Fruit fly (Drosophila melanogaster) whole organism, prepupa: ENCODE measurements around the gene Nepl18.

Source experiments
- Blimp-1 ChIP-seq: fragments of 200-800 bp; sonication (Bioruptor generic); optimal IDR thresholded peaks from 3 replicates; lab custom pipeline; 2017; ENCODE audit warnings: missing biosample characterization, missing genetic modification characterization, mild to moderate bottlenecking, moderate library complexity, missing genetic modification reagents
- CG10669 ChIP-seq: fragments of 200-800 bp; sonication (Bioruptor generic); optimal IDR thresholded peaks from 3 replicates; lab custom pipeline; 2018; ENCODE audit warnings: missing biosample characterization, mild to moderate bottlenecking, missing genetic modification characterization, moderate library complexity
- CG11762 ChIP-seq: fragments of 200-800 bp; sonication (Bioruptor generic); optimal IDR thresholded peaks from 3 replicates; lab custom pipeline; 2016; ENCODE audit warnings: missing biosample characterization, missing genetic modification characterization; ENCODE audit not compliant: insufficient read depth
- CG11902 ChIP-seq: fragments of 200-800 bp; sonication (Bioruptor generic); optimal IDR thresholded peaks from 3 replicates; lab custom pipeline; 2016; ENCODE audit warnings: missing biosample characterization, missing genetic modification characterization
- CG15336 ChIP-seq: fragments of 200-800 bp; sonication (Bioruptor generic); IDR thresholded peaks from 2 replicates; pipeline ENCODE4 v1.3.6; 2022; ENCODE audit warnings: missing biosample characterization, missing genetic modification characterization
- CG1621 ChIP-seq: fragments of 200-800 bp; sonication (Bioruptor generic); optimal IDR thresholded peaks from 3 replicates; lab custom pipeline; 2018; ENCODE audit warnings: missing biosample characterization, mild to moderate bottlenecking, missing genetic modification characterization
- CG16779 ChIP-seq: fragments of 200-800 bp; sonication (Bioruptor generic); optimal IDR thresholded peaks from 3 replicates; lab custom pipeline; 2017; ENCODE audit warnings: missing biosample characterization, mild to moderate bottlenecking, missing genetic modification characterization
- CG31627 ChIP-seq: fragments of 200-800 bp; sonication (Bioruptor generic); optimal IDR thresholded peaks from 3 replicates; lab custom pipeline; 2016; ENCODE audit warnings: missing biosample characterization, missing genetic modification characterization
- CG32006 ChIP-seq: fragments of 200-800 bp; sonication (Bioruptor generic); optimal IDR thresholded peaks from 3 replicates; lab custom pipeline; 2017; ENCODE audit warnings: missing biosample characterization, mild to moderate bottlenecking, missing genetic modification characterization
- CG34406 ChIP-seq: fragments of 200-800 bp; sonication (Bioruptor generic); optimal IDR thresholded peaks from 3 replicates; lab custom pipeline; 2016; ENCODE audit warnings: missing biosample characterization, missing genetic modification characterization
- CG3919 ChIP-seq: fragments of 200-800 bp; sonication (Bioruptor generic); optimal IDR thresholded peaks from 3 replicates; lab custom pipeline; 2016; ENCODE audit warnings: missing biosample characterization, missing genetic modification characterization
- CG4318 ChIP-seq: fragments of 200-800 bp; sonication (Bioruptor generic); optimal IDR thresholded peaks from 3 replicates; lab custom pipeline; 2017; ENCODE audit warnings: missing biosample characterization, mild to moderate bottlenecking, missing genetic modification characterization
- CG6276 ChIP-seq: fragments of 200-800 bp; sonication (Bioruptor generic); optimal IDR thresholded peaks from 2 replicates; lab custom pipeline; 2017; ENCODE audit warnings: missing biosample characterization, mild to moderate bottlenecking, missing genetic modification characterization
- CG6792 ChIP-seq: fragments of 200-800 bp; sonication (Bioruptor generic); optimal IDR thresholded peaks from 3 replicates; lab custom pipeline; 2016; ENCODE audit warnings: missing biosample characterization, missing genetic modification characterization
- CG6808 ChIP-seq: fragments of 200-800 bp; sonication (Bioruptor generic); optimal IDR thresholded peaks from 3 replicates; lab custom pipeline; 2017; ENCODE audit warnings: missing biosample characterization, missing genetic modification characterization, mild to moderate bottlenecking, moderate library complexity, missing genetic modification reagents
- CG6854 ChIP-seq: fragments of 200-800 bp; sonication (Bioruptor generic); optimal IDR thresholded peaks from 2 replicates; lab custom pipeline; 2017; ENCODE audit warnings: missing biosample characterization, mild to moderate bottlenecking, missing genetic modification characterization
- CG8119 ChIP-seq: fragments of 200-800 bp; sonication (Bioruptor generic); IDR thresholded peaks from 3 replicates; pipeline ENCODE4 v1.3.6; 2022; ENCODE audit warnings: missing biosample characterization, missing genetic modification characterization
- CG8319 ChIP-seq: fragments of 200-800 bp; sonication (Bioruptor generic); optimal IDR thresholded peaks from 3 replicates; lab custom pipeline; 2016; ENCODE audit warnings: missing biosample characterization, missing genetic modification characterization
- CG8632 ChIP-seq: fragments of 200-800 bp; sonication (Bioruptor generic); optimal IDR thresholded peaks from 3 replicates; lab custom pipeline; 2016; ENCODE audit warnings: missing biosample characterization, missing genetic modification characterization
- Eip75B ChIP-seq: fragments of 200-800 bp; sonication (Bioruptor generic); optimal IDR thresholded peaks from 3 replicates; lab custom pipeline; 2016; ENCODE audit warnings: missing biosample characterization, missing genetic modification characterization
- Hr39 ChIP-seq: fragments of 200-800 bp; sonication (Bioruptor generic); optimal IDR thresholded peaks from 2 replicates; lab custom pipeline; 2016; ENCODE audit warnings: missing biosample characterization, missing genetic modification characterization
- Hr4 ChIP-seq: fragments of 200-800 bp; sonication (Bioruptor generic); optimal IDR thresholded peaks from 3 replicates; lab custom pipeline; 2016; ENCODE audit warnings: missing biosample characterization, missing genetic modification characterization
- Lpt ChIP-seq: fragments of 200-800 bp; sonication (Bioruptor generic); optimal IDR thresholded peaks from 3 replicates; lab custom pipeline; 2016; ENCODE audit warnings: missing biosample characterization, missing genetic modification characterization
- OdsH ChIP-seq: fragments of 200-800 bp; sonication (Bioruptor generic); optimal IDR thresholded peaks from 3 replicates; lab custom pipeline; 2016; ENCODE audit warnings: missing biosample characterization, missing genetic modification characterization
- Smox ChIP-seq: fragments of 200-800 bp; sonication (Bioruptor generic); optimal IDR thresholded peaks from 3 replicates; lab custom pipeline; 2016; ENCODE audit warnings: missing biosample characterization, missing genetic modification characterization
- Sox102F ChIP-seq: fragments of 200-800 bp; sonication (Bioruptor generic); optimal IDR thresholded peaks from 2 replicates; lab custom pipeline; 2016; ENCODE audit warnings: missing biosample characterization, mild to moderate bottlenecking, missing genetic modification characterization
- Sox14 ChIP-seq: fragments of 200-800 bp; sonication (Bioruptor generic); optimal IDR thresholded peaks from 3 replicates; lab custom pipeline; 2016; ENCODE audit warnings: missing biosample characterization, missing genetic modification characterization
- Sox15 ChIP-seq: fragments of 200-800 bp; sonication (Bioruptor generic); optimal IDR thresholded peaks from 3 replicates; lab custom pipeline; 2016; ENCODE audit warnings: missing biosample characterization, missing genetic modification characterization
- achi ChIP-seq: fragments of 200-800 bp; sonication (Bioruptor generic); optimal IDR thresholded peaks from 3 replicates; lab custom pipeline; 2016; ENCODE audit warnings: missing biosample characterization, missing genetic modification characterization
- cyc ChIP-seq: fragments of 200-800 bp; sonication (Bioruptor generic); optimal IDR thresholded peaks from 3 replicates; lab custom pipeline; 2016; ENCODE audit warnings: missing biosample characterization, missing genetic modification characterization
- eg ChIP-seq: fragments of 200-800 bp; sonication (Bioruptor generic); IDR thresholded peaks from 3 replicates; pipeline ENCODE4 v1.3.6; 2022; ENCODE audit warnings: missing biosample characterization, missing genetic modification characterization
- esn ChIP-seq: fragments of 200-800 bp; sonication (Bioruptor generic); optimal IDR thresholded peaks from 2 replicates; lab custom pipeline; 2016; ENCODE audit warnings: missing biosample characterization, mild to moderate bottlenecking, missing genetic modification characterization, moderate library complexity
- fkh ChIP-seq: fragments of 200-800 bp; sonication (Bioruptor generic); optimal IDR thresholded peaks from 3 replicates; lab custom pipeline; 2017; ENCODE audit warnings: missing biosample characterization, mild to moderate bottlenecking, missing genetic modification characterization, moderate library complexity
- lz ChIP-seq: fragments of 200-800 bp; sonication (Bioruptor generic); optimal IDR thresholded peaks from 3 replicates; lab custom pipeline; 2016; ENCODE audit warnings: missing biosample characterization, missing genetic modification characterization
- net ChIP-seq: fragments of 200-800 bp; sonication (Bioruptor generic); optimal IDR thresholded peaks from 3 replicates; lab custom pipeline; 2016; ENCODE audit warnings: missing biosample characterization, missing genetic modification characterization
- pdm3 ChIP-seq: fragments of 200-800 bp; sonication (Bioruptor generic); optimal IDR thresholded peaks from 3 replicates; lab custom pipeline; 2016; ENCODE audit warnings: missing biosample characterization, missing genetic modification characterization
- salr ChIP-seq, 2 experiments: fragments of 200-800 bp; sonication (Bioruptor generic); optimal IDR thresholded peaks; 3 replicates each; lab custom pipeline; 2016 to 2018; ENCODE audit warnings: missing biosample characterization in 2 of 2, missing genetic modification characterization in 2 of 2, mild to moderate bottlenecking in 1 of 2
- svp ChIP-seq: fragments of 200-800 bp; sonication (Bioruptor generic); peaks from one replicate; lab custom pipeline; 2016; ENCODE audit warnings: missing biosample characterization, missing genetic modification characterization
- topi ChIP-seq: fragments of 200-800 bp; sonication (Bioruptor generic); optimal IDR thresholded peaks from 3 replicates; lab custom pipeline; 2016; ENCODE audit warnings: missing biosample characterization, missing genetic modification characterization
- vri ChIP-seq: fragments of 200-800 bp; sonication (Bioruptor generic); optimal IDR thresholded peaks from 3 replicates; lab custom pipeline; 2016; ENCODE audit warnings: missing biosample characterization, mild to moderate bottlenecking, missing genetic modification characterization

Gene Nepl18

dm6 chr3R:28875345-28875744, at the start of gene Nepl18:
Nepl18 (plus strand) TSS chr3R:28875621.
- TF ChIP-seq CG6854 (GFP tag; lab: Kevin White, UChicago): no peak
- peak; percentile 91 for TF ChIP-seq svp
- TF ChIP-seq, all 60 proteins: peak for 1

DNA sequence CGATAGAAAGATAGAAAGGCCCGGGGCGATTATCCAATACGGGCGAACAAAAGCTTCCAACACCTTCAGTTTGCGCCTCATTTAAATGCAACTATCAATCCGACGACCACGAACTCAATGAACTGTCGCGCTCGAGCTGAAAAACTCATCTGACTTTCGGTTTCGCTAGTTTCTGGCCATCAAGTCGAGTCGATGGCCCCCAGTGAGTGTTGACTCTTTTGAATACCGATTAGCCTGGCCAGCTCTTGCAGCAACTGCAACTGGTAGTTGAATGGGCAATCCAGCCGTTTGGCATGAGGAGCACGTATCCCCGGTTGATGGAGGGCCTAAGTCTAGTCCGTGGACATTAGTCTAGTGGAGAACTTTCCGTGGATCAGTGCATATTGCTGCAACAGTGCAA, 48.2 kb upstream of the Nepl18 start:
- TF ChIP-seq Hr4 (GFP tag; lab: Kevin White, UChicago): no peak
- no peak for TF ChIP-seq CG6854 (GFP tag; lab: Kevin White, UChicago)
- TF ChIP-seq CG10669 (GFP tag; lab: Kevin White, UChicago): no peak
- TF ChIP-seq lz (GFP tag; lab: Kevin White, UChicago): no peak
- no peak for TF ChIP-seq Lpt
- no peak for TF ChIP-seq eg (GFP tag; lab: Robert Waterston, UW)
- TF ChIP-seq Hr39: no peak
- TF ChIP-seq OdsH (GFP tag; lab: Kevin White, UChicago): no peak
- TF ChIP-seq CG11762 (GFP tag; lab: Kevin White, UChicago): no peak
- no peak for TF ChIP-seq CG32006 (GFP tag; lab: Kevin White, UChicago)
- no peak for TF ChIP-seq Eip75B (GFP tag; lab: Kevin White, UChicago)
- TF ChIP-seq CG8632: no peak
- no peak for TF ChIP-seq CG8119 (GFP tag; lab: Robert Waterston, UW)

- TF ChIP-seq pdm3 (GFP tag; lab: Kevin White, UChicago) (no peak), fkh (peak; percentile 72), topi (GFP tag; lab: Kevin White, UChicago) (no peak)
- TF ChIP-seq, all 60 proteins: peak for 1
Observed at dm6 chr3R:28829328-28829916, 46.0 kb upstream of the Nepl18 start.

dm6 chr3R:28830746-28831145, 44.7 kb upstream of the Nepl18 start:
- peak; percentile 41 for TF ChIP-seq CG34406 (GFP tag; lab: Kevin White, UChicago)
- peak; percentile 45 for TF ChIP-seq cyc (GFP tag; lab: Kevin White, UChicago)
- peak; percentile 40 for TF ChIP-seq Sox14
- peak; percentile 65 for TF ChIP-seq esn (GFP tag; lab: Kevin White, UChicago)
- TF ChIP-seq CG6854 (GFP tag; lab: Kevin White, UChicago): no peak
- TF ChIP-seq CG31627 (GFP tag; lab: Kevin White, UChicago): peak; percentile 54
- peak; percentile 31 for TF ChIP-seq Sox15 (GFP tag; lab: Kevin White, UChicago)
- no peak for TF ChIP-seq CG4318
- TF ChIP-seq CG6792 (GFP tag; lab: Kevin White, UChicago): peak; percentile 33
- no peak for TF ChIP-seq Smox
- TF ChIP-seq svp: peak; percentile 79
- TF ChIP-seq lz (GFP tag; lab: Kevin White, UChicago): peak; percentile 57

DNA sequence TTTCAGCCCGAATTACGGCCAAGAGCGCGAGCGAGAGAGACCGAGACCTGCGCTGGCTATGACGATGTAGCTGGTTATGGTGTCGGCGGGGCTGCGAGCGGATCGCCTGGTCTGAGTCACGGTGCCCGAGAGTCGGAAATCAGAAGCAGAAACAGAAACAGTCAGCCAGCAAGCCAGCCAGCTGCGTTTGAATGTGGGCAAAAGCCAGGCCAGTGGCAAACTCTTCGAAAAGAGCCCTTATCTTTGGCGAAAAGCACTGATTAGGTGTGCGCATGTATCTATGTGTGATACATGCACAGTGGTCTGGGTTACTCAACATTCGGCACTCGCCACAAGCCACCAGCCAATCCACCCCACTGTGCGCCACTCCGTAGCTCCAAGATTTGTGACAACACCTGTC, 44.2 kb upstream of the Nepl18 start:
- TF ChIP-seq Blimp-1 (GFP tag; lab: Kevin White, UChicago): no peak
- TF ChIP-seq vri (GFP tag; lab: Kevin White, UChicago): peak; percentile 7
- peak; percentile 37 for TF ChIP-seq svp
- TF ChIP-seq, all 60 proteins: peak for 2

DNA sequence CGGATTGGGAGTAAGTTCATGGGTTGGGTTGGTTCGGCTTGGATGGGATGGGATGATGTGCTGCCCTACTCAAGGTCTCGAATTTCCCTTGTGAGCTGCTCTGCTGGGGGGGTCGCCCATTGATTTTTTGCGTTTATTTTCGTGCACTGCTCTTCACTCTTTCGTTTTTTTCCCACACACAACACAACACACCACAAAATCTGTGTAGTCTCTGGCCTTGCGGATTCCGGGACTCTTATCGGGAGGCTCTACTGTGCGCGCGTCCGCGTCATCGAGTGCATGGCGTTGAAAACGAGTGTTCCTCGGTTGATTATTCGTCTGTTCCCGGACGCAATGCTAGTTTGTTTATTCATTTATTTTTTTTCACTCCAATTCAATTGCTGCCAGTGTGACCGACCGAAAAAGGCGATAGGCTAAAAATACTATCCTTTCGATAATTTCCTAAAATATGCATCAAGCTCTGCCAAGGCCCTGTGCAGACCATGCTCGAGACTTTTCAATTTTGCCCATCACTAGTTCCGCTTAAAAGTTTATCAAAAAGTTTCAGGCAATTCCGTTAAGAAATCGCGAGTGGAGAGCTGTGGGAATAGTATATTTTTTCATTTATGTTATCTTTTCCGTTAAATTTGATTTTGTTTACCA, 43.7 kb upstream of the Nepl18 start, which contains the start of gene WASp:
WASp (minus strand) TSS at position 399 of the 642 bp plus-strand sequence.
- no peak for TF ChIP-seq Hr39
- no peak for TF ChIP-seq Sox102F
- peak; percentile 23 for TF ChIP-seq CG6276 (GFP tag; lab: Kevin White, UChicago)
- no peak for TF ChIP-seq topi (GFP tag; lab: Kevin White, UChicago)
- TF ChIP-seq CG34406 (GFP tag; lab: Kevin White, UChicago): no peak
- TF ChIP-seq Sox15 (GFP tag; lab: Kevin White, UChicago): peak; percentile 21
- peak; percentile 51 for TF ChIP-seq CG6808 (GFP tag; lab: Kevin White, UChicago)
- TF ChIP-seq achi: no peak
- no peak for TF ChIP-seq Blimp-1 (GFP tag; lab: Kevin White, UChicago)
- TF ChIP-seq CG3919 (GFP tag; lab: Kevin White, UChicago): no peak
- no peak for TF ChIP-seq CG11902 (GFP tag; lab: Kevin White, UChicago)
- no peak for TF ChIP-seq net (GFP tag; lab: Kevin White, UChicago)
- TF ChIP-seq CG15336 (GFP tag; lab: Robert Waterston, UW): no peak
- TF ChIP-seq esn (GFP tag; lab: Kevin White, UChicago): peak; percentile 64
- TF ChIP-seq CG16779: peak; percentile 59
- TF ChIP-seq CG1621 (tag; lab: Kevin White, UChicago): no peak
- TF ChIP-seq CG31627 (GFP tag; lab: Kevin White, UChicago): peak; percentile 48
- TF ChIP-seq salr (GFP tag; optimal IDR thresholded peaks at IDR 0.05; lab: Kevin White, UChicago): peak; percentile 9 to 57
- peak; percentile 58; the same call in 2 of the 3 replicates for TF ChIP-seq CG8119 (GFP tag; lab: Robert Waterston, UW)
- TF ChIP-seq CG8319 (GFP tag; lab: Kevin White, UChicago): no peak
- TF ChIP-seq CG4318: no peak
